Worm (Caenorhabditis elegans) whole organism, young adult: ENCODE data around the gene rsf-1.
A peak's percentile ranks its signal among the peaks of the same experiment; 100 is the strongest.

Source experiments
- B0019.2 ChIP-seq: fragments of 200-800 bp; sonication (Bioruptor generic); conservative IDR thresholded peaks from 2 replicates; pipeline ENCODE4 v1.3.6; 2022; ENCODE audit warnings: missing genetic modification reagents, missing genetic modification characterization, missing compliant biosample characterization
- B0261.1 ChIP-seq: sonication (generic microtip); optimal IDR thresholded peaks from 2 replicates; lab custom pipeline; 2016; ENCODE audit warnings: mild to moderate bottlenecking, missing genetic modification characterization, moderate library complexity, missing compliant biosample characterization
- F10E7.11 ChIP-seq: sonication (generic microtip); optimal IDR thresholded peaks from 2 replicates; lab custom pipeline; 2017; ENCODE audit warnings: mild to moderate bottlenecking, missing genetic modification characterization, moderate library complexity, missing compliant biosample characterization
- F22D6.2 ChIP-seq: sonication (generic microtip); optimal IDR thresholded peaks from 2 replicates; lab custom pipeline; 2016; ENCODE audit warnings: mild to moderate bottlenecking, missing genetic modification characterization, missing compliant biosample characterization
- F37B4.10 ChIP-seq: fragments of 200-800 bp; sonication (Bioruptor generic); IDR thresholded peaks from 2 replicates; pipeline ENCODE4 v1.3.6; 2022; ENCODE audit warnings: missing genetic modification characterization, missing compliant biosample characterization
- F49E8.2 ChIP-seq: sonication (generic microtip); optimal IDR thresholded peaks from 3 replicates; lab custom pipeline; 2017; ENCODE audit warnings: missing genetic modification characterization, mild to moderate bottlenecking, missing compliant biosample characterization, antibody characterized with exemption, moderate library complexity; ENCODE audit not compliant: insufficient read depth
- F52B5.7 ChIP-seq: sonication (generic microtip); optimal IDR thresholded peaks from 2 replicates; lab custom pipeline; 2016; ENCODE audit warnings: mild to moderate bottlenecking, missing genetic modification characterization, missing compliant biosample characterization
- F57A8.1 ChIP-seq: fragments of 200-800 bp; sonication (Bioruptor generic); optimal IDR thresholded peaks from 2 replicates; lab custom pipeline; 2018; ENCODE audit warnings: mild to moderate bottlenecking, missing genetic modification characterization, moderate library complexity, missing compliant biosample characterization
- K12H6.12 ChIP-seq: fragments of 200-800 bp; sonication (Bioruptor generic); optimal IDR thresholded peaks from 2 replicates; lab custom pipeline; 2018; ENCODE audit warnings: mild to moderate bottlenecking, missing genetic modification characterization, missing compliant biosample characterization
- T26A5.8 ChIP-seq: sonication (generic microtip); optimal IDR thresholded peaks from 2 replicates; lab custom pipeline; 2016; ENCODE audit warnings: missing genetic modification characterization, missing compliant biosample characterization
- Y53G8AR.9 ChIP-seq: fragments of 200-800 bp; sonication (Bioruptor generic); conservative IDR thresholded peaks from 2 replicates; pipeline ENCODE4 v1.3.6; 2022; ENCODE audit warnings: missing genetic modification reagents, missing genetic modification characterization, missing compliant biosample characterization
- Y56A3A.18 ChIP-seq: fragments of 200-800 bp; sonication (Bioruptor generic); IDR thresholded peaks from 2 replicates; pipeline ENCODE4 v1.3.6; 2022; ENCODE audit warnings: missing genetic modification reagents, missing genetic modification characterization, missing compliant biosample characterization
- Y67H2A.10 ChIP-seq: fragments of 200-800 bp; sonication (Bioruptor generic); conservative IDR thresholded peaks from 2 replicates; pipeline ENCODE4 v1.3.6; 2022; ENCODE audit warnings: missing genetic modification reagents, missing genetic modification characterization, missing compliant biosample characterization
- Y79H2A.3 ChIP-seq: fragments of 200-800 bp; sonication (Bioruptor generic); conservative IDR thresholded peaks from 2 replicates; pipeline ENCODE4 v1.3.6; 2022; ENCODE audit warnings: missing genetic modification reagents, missing genetic modification characterization, missing compliant biosample characterization
- ZK185.1 ChIP-seq: sonication (generic microtip); optimal IDR thresholded peaks from 2 replicates; lab custom pipeline; 2016; ENCODE audit warnings: mild to moderate bottlenecking, missing genetic modification characterization, missing compliant biosample characterization; ENCODE audit not compliant: poor library complexity, severe bottlenecking
- akir-1 ChIP-seq: fragments of 200-800 bp; sonication (Bioruptor generic); optimal IDR thresholded peaks from 2 replicates; lab custom pipeline; 2018; ENCODE audit warnings: mild to moderate bottlenecking, missing genetic modification characterization, moderate library complexity, missing compliant biosample characterization
- attf-6 ChIP-seq: fragments of 200-800 bp; sonication (Bioruptor generic); IDR thresholded peaks from 2 replicates; pipeline ENCODE4 v1.3.6; 2022; ENCODE audit warnings: missing genetic modification reagents, missing genetic modification characterization, missing compliant biosample characterization
- bed-1 ChIP-seq: fragments of 200-800 bp; sonication (Bioruptor generic); IDR thresholded peaks from 2 replicates; pipeline ENCODE4 v1.3.6; 2022; ENCODE audit warnings: missing genetic modification reagents, missing genetic modification characterization, missing compliant biosample characterization
- bed-2 ChIP-seq: fragments of 200-800 bp; sonication (Bioruptor generic); IDR thresholded peaks from 2 replicates; pipeline ENCODE4 v1.3.6; 2022; ENCODE audit warnings: missing genetic modification reagents, missing genetic modification characterization, missing compliant biosample characterization
- cebp-2 ChIP-seq: fragments of 200-800 bp; sonication (Bioruptor generic); IDR thresholded peaks from 2 replicates; pipeline ENCODE4 v1.3.6; 2022; ENCODE audit warnings: missing genetic modification characterization, missing compliant biosample characterization
- ceh-91 ChIP-seq: fragments of 200-800 bp; sonication (Bioruptor generic); IDR thresholded peaks from 2 replicates; pipeline ENCODE4 v1.3.6; 2022; ENCODE audit warnings: missing genetic modification reagents, missing genetic modification characterization, missing compliant biosample characterization
- egl-44 ChIP-seq: fragments of 200-800 bp; sonication (Bioruptor generic); IDR thresholded peaks from 2 replicates; pipeline ENCODE4 v1.3.6; 2022; ENCODE audit warnings: missing genetic modification reagents, missing genetic modification characterization, missing compliant biosample characterization
- egrh-3 ChIP-seq: fragments of 200-800 bp; sonication (Bioruptor generic); IDR thresholded peaks from 2 replicates; pipeline ENCODE4 v1.3.6; 2022; ENCODE audit warnings: missing genetic modification reagents, missing genetic modification characterization, missing compliant biosample characterization
- hmg-20 ChIP-seq: fragments of 200-800 bp; sonication (Bioruptor generic); IDR thresholded peaks from 2 replicates; pipeline ENCODE4 v1.3.6; 2022; ENCODE audit warnings: missing genetic modification reagents, missing genetic modification characterization, missing compliant biosample characterization
- hsf-1 ChIP-seq: fragments of 200-800 bp; sonication (Bioruptor generic); IDR thresholded peaks from 2 replicates; pipeline ENCODE4 v1.3.6; 2022; ENCODE audit warnings: missing genetic modification reagents, missing genetic modification characterization, missing compliant biosample characterization
- let-526 ChIP-seq: fragments of 200-800 bp; sonication (Bioruptor generic); IDR thresholded peaks from 2 replicates; pipeline ENCODE4 v1.3.6; 2022; ENCODE audit warnings: missing genetic modification reagents, missing genetic modification characterization, missing compliant biosample characterization
- let-607 ChIP-seq, 2 experiments: fragments of 200-800 bp in 1 of 2; sonication (Bioruptor generic) in 1 of 2; sonication (generic microtip) in 1 of 2; optimal IDR thresholded peaks; 2 replicates each; lab custom pipeline; 2016 to 2018; ENCODE audit warnings: mild to moderate bottlenecking in 2 of 2, missing compliant biosample characterization in 2 of 2, missing genetic modification characterization in 2 of 2, moderate library complexity in 2 of 2, missing genotype in 1 of 2
- lin-26 ChIP-seq: fragments of 200-800 bp; sonication (Bioruptor generic); IDR thresholded peaks from 2 replicates; pipeline ENCODE4 v1.3.6; 2022; ENCODE audit warnings: missing genetic modification reagents, missing genetic modification characterization, missing compliant biosample characterization
- lin-35 ChIP-seq, 3 experiments: fragments of 150-350 bp in 2 of 3; sonication (generic microtip) in 1 of 3; optimal IDR thresholded peaks; 2 replicates each; lab custom pipeline; 2014 to 2018; ENCODE audit warnings: missing biosample characterization in 3 of 3, missing genetic modification characterization in 3 of 3, missing genetic modification reagents in 3 of 3
- lin-54 ChIP-seq: fragments of 200-800 bp; sonication (Bioruptor generic); optimal IDR thresholded peaks from 2 replicates; lab custom pipeline; 2018; ENCODE audit warnings: mild to moderate bottlenecking, missing genetic modification characterization, missing compliant biosample characterization
- lsl-1 ChIP-seq: fragments of 200-800 bp; sonication (Bioruptor generic); optimal IDR thresholded peaks from 2 replicates; lab custom pipeline; 2018; ENCODE audit warnings: mild to moderate bottlenecking, missing genetic modification characterization, moderate library complexity, missing compliant biosample characterization
- madf-10 ChIP-seq: sonication (generic microtip); optimal IDR thresholded peaks from 2 replicates; lab custom pipeline; 2016; ENCODE audit warnings: mild to moderate bottlenecking, missing genetic modification characterization, missing compliant biosample characterization
- madf-6 ChIP-seq: fragments of 200-800 bp; sonication (Bioruptor generic); IDR thresholded peaks from 2 replicates; pipeline ENCODE4 v1.3.6; 2022; ENCODE audit warnings: missing genetic modification reagents, missing genetic modification characterization, missing compliant biosample characterization
- mxl-1 ChIP-seq: sonication (generic microtip); optimal IDR thresholded peaks from 2 replicates; lab custom pipeline; 2016; ENCODE audit warnings: missing genetic modification characterization, missing compliant biosample characterization
- nfyb-1 ChIP-seq: fragments of 200-800 bp; sonication (Bioruptor generic); IDR thresholded peaks from 2 replicates; pipeline ENCODE4 v1.3.6; 2022; ENCODE audit warnings: missing genetic modification reagents, missing genetic modification characterization, missing compliant biosample characterization
- nhr-27 ChIP-seq: fragments of 200-800 bp; sonication (Bioruptor generic); optimal IDR thresholded peaks from 2 replicates; lab custom pipeline; 2018; ENCODE audit warnings: mild to moderate bottlenecking, missing genetic modification characterization, moderate library complexity, missing compliant biosample characterization
- rec-8 ChIP-seq, 2 experiments: sonication (generic microtip); optimal IDR thresholded peaks; 2 replicates each; lab custom pipeline; 2016; ENCODE audit warnings: mild to moderate bottlenecking in 2 of 2, missing genetic modification characterization in 2 of 2, missing genetic modification reagents in 2 of 2, missing genotype in 2 of 2, missing biosample characterization in 1 of 2, missing compliant biosample characterization in 1 of 2, moderate library complexity in 1 of 2
- repo-1 ChIP-seq: sonication (generic microtip); optimal IDR thresholded peaks from 2 replicates; lab custom pipeline; 2017; ENCODE audit warnings: mild to moderate bottlenecking, missing genetic modification characterization, missing compliant biosample characterization
- somi-1 ChIP-seq: fragments of 200-800 bp; sonication (Bioruptor generic); optimal IDR thresholded peaks from 2 replicates; lab custom pipeline; 2018; ENCODE audit warnings: mild to moderate bottlenecking, missing genetic modification characterization, missing compliant biosample characterization
- tbx-9 ChIP-seq: sonication (generic microtip); optimal IDR thresholded peaks from 2 replicates; lab custom pipeline; 2016; ENCODE audit warnings: borderline replicate concordance, missing genetic modification characterization, inconsistent platforms, missing compliant biosample characterization
- unc-130 ChIP-seq: sonication (generic microtip); optimal IDR thresholded peaks from 2 replicates; lab custom pipeline; 2016; ENCODE audit warnings: missing genetic modification reagents, missing genetic modification characterization, missing compliant biosample characterization
- unc-62 ChIP-seq: fragments of 150-350 bp; optimal IDR thresholded peaks from 2 replicates; lab custom pipeline; 2014; ENCODE audit warnings: missing biosample characterization, missing genetic modification reagents, missing genetic modification characterization
- zfh-2 ChIP-seq: fragments of 200-800 bp; sonication (Bioruptor generic); conservative IDR thresholded peaks from 2 replicates; pipeline ENCODE4 v1.3.6; 2022; ENCODE audit warnings: missing genetic modification reagents, missing genetic modification characterization, missing compliant biosample characterization
- zim-3 ChIP-seq: sonication (generic microtip); optimal IDR thresholded peaks from 2 replicates; lab custom pipeline; 2017; ENCODE audit warnings: mild to moderate bottlenecking, missing genetic modification characterization, moderate library complexity, missing compliant biosample characterization

Gene rsf-1

ce11 chrII:11270829-11271228 lies 35.4 kb upstream of the rsf-1 start:
- TF ChIP-seq zfh-2 (GFP tag; lab: Robert Waterston, UW) (peak; percentile 85), lin-26 (GFP tag; lab: Robert Waterston, UW) (no peak), let-526 (GFP tag; lab: Robert Waterston, UW) (no peak), unc-130 (GFP tag; lab: Kevin White, UChicago) (no peak), egrh-3 (GFP tag; lab: Robert Waterston, UW) (peak; percentile 83), Y56A3A.18 (GFP tag; lab: Robert Waterston, UW) (no peak), F52B5.7 (tag; lab: Kevin White, UChicago) (no peak), F10E7.11 (tag; lab: Kevin White, UChicago) (no peak), lin-35 (GFP tag; optimal IDR thresholded peaks at IDR 0.05; lab: Kevin White, UChicago) (no peak), unc-62 (no peak), hsf-1 (GFP tag; lab: Robert Waterston, UW) (no peak), B0261.1 (tag; lab: Kevin White, UChicago) (no peak), F57A8.1 (GFP tag; lab: Kevin White, UChicago) (no peak), ZK185.1 (tag; lab: Kevin White, UChicago) (no peak), egl-44 (GFP tag; lab: Robert Waterston, UW) (no peak), Y79H2A.3 (GFP tag; lab: Robert Waterston, UW) (no peak), bed-1 (GFP tag; lab: Robert Waterston, UW) (no peak), madf-10 (tag; lab: Kevin White, UChicago) (no peak)

ce11 chrII:11274876-11275275 lies 31.3 kb upstream of the rsf-1 start:
- no peak for TF ChIP-seq somi-1 (GFP tag; lab: Kevin White, UChicago)
- TF ChIP-seq attf-6 (GFP tag; lab: Robert Waterston, UW), result no peak
- TF ChIP-seq T26A5.8 (tag; lab: Kevin White, UChicago), result no peak
- no peak for TF ChIP-seq B0019.2 (GFP tag; lab: Robert Waterston, UW)
- no peak for TF ChIP-seq zfh-2 (GFP tag; lab: Robert Waterston, UW)
- no peak for TF ChIP-seq egl-44 (GFP tag; lab: Robert Waterston, UW)
- TF ChIP-seq nfyb-1 (GFP tag; lab: Robert Waterston, UW), result no peak
- TF ChIP-seq Y53G8AR.9 (GFP tag; lab: Robert Waterston, UW), result no peak
- no peak for TF ChIP-seq repo-1 (tag; lab: Kevin White, UChicago)
- TF ChIP-seq Y67H2A.10 (GFP tag; lab: Robert Waterston, UW), result no peak
- TF ChIP-seq madf-10 (tag; lab: Kevin White, UChicago), result no peak
- TF ChIP-seq, all 124 proteins: peak for 0

- TF ChIP-seq madf-6 (GFP tag; lab: Robert Waterston, UW) (no peak), unc-130 (GFP tag; lab: Kevin White, UChicago) (no peak), lsl-1 (no peak), hmg-20 (no peak), F57A8.1 (GFP tag; lab: Kevin White, UChicago) (no peak), nhr-27 (tag; lab: Kevin White, UChicago) (no peak), zim-3 (tag; lab: Kevin White, UChicago) (no peak), egl-44 (GFP tag; lab: Robert Waterston, UW) (no peak), F49E8.2 (tag; lab: Kevin White, UChicago) (no peak), lin-54 (no peak), mxl-1 (no peak)
Measured at ce11 chrII:11275484-11275883, 30.7 kb upstream of the rsf-1 start.

- TF ChIP-seq cebp-2 (no peak), F57A8.1 (GFP tag; lab: Kevin White, UChicago) (no peak), tbx-9 (no peak), akir-1 (GFP tag; lab: Kevin White, UChicago) (no peak), F22D6.2 (no peak), madf-6 (GFP tag; lab: Robert Waterston, UW) (no peak), F37B4.10 (no peak), ZK185.1 (tag; lab: Kevin White, UChicago) (no peak), bed-2 (no peak), let-607 (tag; optimal IDR thresholded peaks at IDR 0.05; lab: Kevin White, UChicago) (no peak), ceh-91 (GFP tag; lab: Robert Waterston, UW) (no peak), rec-8 (tag; optimal IDR thresholded peaks at IDR 0.05; lab: Kevin White, UChicago) (no peak), K12H6.12 (tag; lab: Kevin White, UChicago) (no peak)
Measured at ce11 chrII:11276879-11277278, 29.3 kb upstream of the rsf-1 start.
